Worm (Caenorhabditis elegans) whole organism, young adult: Measurements from ENCODE around the gene rab-28.

Source experiments
- Y56A3A.18 ChIP-seq: fragments of 200-800 bp; sonication (Bioruptor generic); IDR thresholded peaks from 2 replicates; pipeline ENCODE4 v1.3.6; 2022; ENCODE audit warnings: missing genetic modification reagents, missing genetic modification characterization, missing compliant biosample characterization
- unc-130 ChIP-seq: sonication (generic microtip); optimal IDR thresholded peaks from 2 replicates; lab custom pipeline; 2016; ENCODE audit warnings: missing genetic modification reagents, missing genetic modification characterization, missing compliant biosample characterization

- no peak for TF ChIP-seq Y56A3A.18
- no peak for TF ChIP-seq unc-130 (GFP tag; lab: Kevin White, UChicago)
These were observed 43.9 kb downstream of the rab-28 start, which contains the start of gene wnk-1 for ce11 chrIV:9199939-9200202.
